Worm (Caenorhabditis elegans) whole organism, L4 larva: Measurements from ENCODE around the gene C06C3.7.
A peak's percentile ranks its signal among the peaks of the same experiment; 100 is the strongest.

Experiments
- D1046.2 ChIP-seq: fragments of 200-800 bp; sonication (Bioruptor generic); IDR thresholded peaks from 2 replicates; pipeline ENCODE4 v1.3.6; 2022; ENCODE audit warnings: missing genetic modification characterization, missing compliant biosample characterization
- F26F4.8 ChIP-seq: fragments of 200-800 bp; sonication (Bioruptor generic); conservative IDR thresholded peaks from 2 replicates; pipeline ENCODE4 v1.3.6; 2022; ENCODE audit warnings: missing genetic modification characterization, missing compliant biosample characterization
- F37D6.2 ChIP-seq: sonication (generic microtip); optimal IDR thresholded peaks from 2 replicates; lab custom pipeline; 2016; ENCODE audit warnings: mild to moderate bottlenecking, missing genetic modification characterization, missing compliant biosample characterization
- T26A8.4 ChIP-seq: fragments of 200-800 bp; sonication (Bioruptor generic); IDR thresholded peaks from 2 replicates; pipeline ENCODE4 v1.3.6; 2022; ENCODE audit warnings: missing genetic modification characterization, missing compliant biosample characterization
- Y48G9A.11 ChIP-seq: fragments of 200-800 bp; sonication (Bioruptor generic); IDR thresholded peaks from 2 replicates; pipeline ENCODE4 v1.3.6; 2022; ENCODE audit warnings: missing genetic modification reagents, missing genetic modification characterization, missing compliant biosample characterization
- Y75B8A.6 ChIP-seq: fragments of 200-800 bp; sonication (Bioruptor generic); IDR thresholded peaks from 2 replicates; pipeline ENCODE4 v1.3.6; 2022; ENCODE audit warnings: missing genetic modification reagents, missing genetic modification characterization, missing compliant biosample characterization
- ceh-32 ChIP-seq: sonication (generic microtip); optimal IDR thresholded peaks from 2 replicates; lab custom pipeline; 2016; ENCODE audit warnings: mild to moderate bottlenecking, missing genetic modification characterization, missing compliant biosample characterization; ENCODE audit not compliant: poor library complexity
- ceh-44 ChIP-seq: fragments of 200-800 bp; sonication (Bioruptor generic); IDR thresholded peaks from 2 replicates; pipeline ENCODE4 v1.3.6; 2022; ENCODE audit warnings: missing genetic modification reagents, missing genetic modification characterization, missing compliant biosample characterization
- ceh-62 ChIP-seq: sonication (generic microtip); optimal IDR thresholded peaks from 2 replicates; lab custom pipeline; 2017; ENCODE audit warnings: missing biosample characterization, missing genetic modification characterization
- ceh-82 ChIP-seq: sonication (generic microtip); optimal IDR thresholded peaks from 2 replicates; lab custom pipeline; 2017; ENCODE audit warnings: missing biosample characterization, missing genetic modification characterization
- cey-2 ChIP-seq: sonication (generic microtip); optimal IDR thresholded peaks from 3 replicates; lab custom pipeline; 2017; ENCODE audit warnings: missing genetic modification characterization, mild to moderate bottlenecking, missing compliant biosample characterization, antibody characterized with exemption, borderline replicate concordance; ENCODE audit not compliant: insufficient read depth
- daf-16 ChIP-seq, 3 experiments: sonication (generic microtip); optimal IDR thresholded peaks; 2 replicates each; lab custom pipeline; 2016 to 2017; ENCODE audit warnings: missing genetic modification characterization in 3 of 3, missing genetic modification reagents in 3 of 3, mild to moderate bottlenecking in 2 of 3, missing compliant biosample characterization in 2 of 3, missing biosample characterization in 1 of 3, moderate library complexity in 1 of 3
- daf-19 ChIP-seq: fragments of 200-800 bp; sonication (Bioruptor generic); conservative IDR thresholded peaks from 2 replicates; pipeline ENCODE4 v1.3.6; 2022; ENCODE audit warnings: missing genetic modification characterization, missing compliant biosample characterization
- dmd-9 ChIP-seq: fragments of 200-800 bp; sonication (Bioruptor generic); IDR thresholded peaks from 2 replicates; pipeline ENCODE4 v1.3.6; 2022; ENCODE audit warnings: missing genetic modification reagents, missing genetic modification characterization, missing compliant biosample characterization
- duxl-1 ChIP-seq: sonication (generic microtip); optimal IDR thresholded peaks from 2 replicates; lab custom pipeline; 2016; ENCODE audit warnings: mild to moderate bottlenecking, missing genetic modification characterization, moderate library complexity, missing compliant biosample characterization; ENCODE audit not compliant: poor library complexity
- fkh-10 ChIP-seq: fragments of 150-350 bp; optimal IDR thresholded peaks from 2 replicates; lab custom pipeline; 2014; ENCODE audit warnings: missing biosample characterization, missing genetic modification reagents, missing genetic modification characterization
- hlh-30 ChIP-seq: sonication (generic microtip); optimal IDR thresholded peaks from 2 replicates; lab custom pipeline; 2017; ENCODE audit warnings: antibody characterized with exemption, mild to moderate bottlenecking, missing genetic modification characterization, missing compliant biosample characterization; ENCODE audit not compliant: insufficient read depth
- jun-1 ChIP-seq: fragments of 150-350 bp; optimal IDR thresholded peaks from 2 replicates; lab custom pipeline; 2014; ENCODE audit warnings: missing biosample characterization, missing genetic modification reagents, missing genetic modification characterization
- lin-13 ChIP-seq: fragments of 150-350 bp; optimal IDR thresholded peaks from 2 replicates; lab custom pipeline; 2014; ENCODE audit warnings: missing biosample characterization, missing genetic modification reagents, missing genetic modification characterization
- lin-39 ChIP-seq: fragments of 150-350 bp; optimal IDR thresholded peaks from 2 replicates; lab custom pipeline; 2014; ENCODE audit warnings: missing biosample characterization, missing genetic modification reagents, missing genetic modification characterization
- lir-3 ChIP-seq: sonication (generic microtip); optimal IDR thresholded peaks from 2 replicates; lab custom pipeline; 2016; ENCODE audit warnings: mild to moderate bottlenecking, missing genetic modification characterization, missing compliant biosample characterization
- madf-9 ChIP-seq: fragments of 200-800 bp; sonication (Bioruptor generic); conservative IDR thresholded peaks from 2 replicates; pipeline ENCODE4 v1.3.6; 2022; ENCODE audit warnings: missing genetic modification reagents, missing genetic modification characterization, missing compliant biosample characterization
- mdl-1 ChIP-seq, 2 experiments: fragments of 150-350 bp in 1 of 2; sonication (generic microtip) in 1 of 2; optimal IDR thresholded peaks; 2 replicates each; lab custom pipeline; 2014 to 2017; ENCODE audit warnings: missing biosample characterization in 2 of 2, missing genetic modification characterization in 2 of 2
- mep-1 ChIP-seq: fragments of 150-350 bp; sonication (generic microtip); optimal IDR thresholded peaks from 3 replicates; lab custom pipeline; 2014; ENCODE audit warnings: missing biosample characterization, missing genetic modification characterization
- mxl-2 ChIP-seq: fragments of 200-800 bp; sonication (Bioruptor generic); conservative IDR thresholded peaks from 2 replicates; pipeline ENCODE4 v1.3.6; 2022; ENCODE audit warnings: missing genetic modification reagents, missing genetic modification characterization, missing compliant biosample characterization
- nhr-76 ChIP-seq: fragments of 150-350 bp; optimal IDR thresholded peaks from 2 replicates; lab custom pipeline; 2014; ENCODE audit warnings: missing biosample characterization, missing genetic modification characterization
- pha-4 ChIP-seq, 2 experiments: fragments of 150-350 bp in 1 of 2; fragments of 200-800 bp in 1 of 2; sonication (Bioruptor generic) in 1 of 2; IDR thresholded peaks in 1 of 2; optimal IDR thresholded peaks in 1 of 2; 2 replicates each; pipeline versions ENCODE4 v1.3.6 to Lab custom; 2014 to 2022; ENCODE audit warnings: missing genetic modification characterization in 2 of 2, missing genetic modification reagents in 2 of 2, missing biosample characterization in 1 of 2, missing compliant biosample characterization in 1 of 2
- pqm-1 ChIP-seq: sonication (generic microtip); optimal IDR thresholded peaks from 2 replicates; lab custom pipeline; 2017; ENCODE audit warnings: missing biosample characterization, missing genetic modification characterization
- rbr-2 ChIP-seq: sonication (generic microtip); optimal IDR thresholded peaks from 2 replicates; lab custom pipeline; 2016; ENCODE audit warnings: missing genotype, missing genetic modification characterization, missing compliant biosample characterization
- set-16 ChIP-seq: fragments of 200-800 bp; sonication (Bioruptor generic); IDR thresholded peaks from 2 replicates; pipeline ENCODE4 v1.3.6; 2022; ENCODE audit warnings: missing genetic modification reagents, missing genetic modification characterization, missing compliant biosample characterization
- snpc-4 ChIP-seq: fragments of 150-350 bp; optimal IDR thresholded peaks from 2 replicates; lab custom pipeline; 2014; ENCODE audit warnings: missing biosample characterization, missing genetic modification characterization
- unc-62 ChIP-seq, 3 experiments: fragments of 150-350 bp in 1 of 3; sonication (generic microtip); optimal IDR thresholded peaks in 2 of 3; peaks in 1 of 3; 1 replicate in 1 of 3; 2 replicates in 2 of 3; lab custom pipeline; 2014 to 2017; ENCODE audit warnings: missing biosample characterization in 3 of 3, missing genetic modification characterization in 3 of 3, missing genetic modification reagents in 3 of 3, missing genotype in 1 of 3
- zag-1 ChIP-seq: fragments of 150-350 bp; optimal IDR thresholded peaks from 2 replicates; lab custom pipeline; 2014; ENCODE audit warnings: missing biosample characterization, missing genetic modification characterization

Gene C06C3.7

ce11 chrII:9372393-9372792 lies 12.9 kb upstream of the C06C3.7 start, which contains the start of gene C06C3.3:
TSS of gene C06C3.3 (minus strand) at chrII:9372493.
- no peak for TF ChIP-seq zag-1 (tag; lab: Kevin White, UChicago)
- TF ChIP-seq lir-3 = no peak
- TF ChIP-seq duxl-1 (tag; lab: Kevin White, UChicago) = no peak
- no peak for TF ChIP-seq snpc-4 (tag; lab: Kevin White, UChicago)

DNA sequence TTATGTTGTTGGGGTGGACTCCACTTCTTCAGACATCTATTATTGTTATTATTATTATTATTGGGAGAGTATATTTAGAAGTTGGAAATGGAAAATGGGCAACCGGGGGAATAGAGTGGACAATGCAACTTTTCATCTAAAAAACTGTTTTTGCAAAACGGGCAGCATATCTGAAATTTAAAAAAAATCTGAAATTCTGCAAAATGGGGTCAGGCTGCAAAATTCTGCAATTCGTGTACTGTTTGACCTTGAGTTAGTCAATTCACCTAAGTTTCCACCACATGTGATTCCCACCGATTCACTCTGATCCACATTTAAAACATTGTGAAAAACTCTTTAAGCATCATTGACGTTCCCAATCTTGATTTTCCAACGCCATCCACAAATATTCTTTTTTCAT lies 12.3 kb upstream of the C06C3.7 start, which contains the start of gene C06C3.4:
Gene C06C3.4, plus strand, starts transcription at position 301 of the 400 bp plus-strand sequence.
- no peak for TF ChIP-seq T26A8.4 (GFP tag; lab: Robert Waterston, UW)
- no peak for TF ChIP-seq ceh-82 (tag; lab: Kevin White, UChicago)
- TF ChIP-seq D1046.2 (GFP tag; lab: Robert Waterston, UW) = no peak
- TF ChIP-seq daf-19 (GFP tag; lab: Robert Waterston, UW) = no peak
- no peak for TF ChIP-seq mep-1 (tag; lab: Kevin White, UChicago)
- TF ChIP-seq ceh-44 (GFP tag; lab: Robert Waterston, UW) = no peak
- TF ChIP-seq mxl-2 = no peak
- no peak for TF ChIP-seq F37D6.2
- TF ChIP-seq lin-39 = no peak
- no peak for TF ChIP-seq rbr-2 (tag; lab: Kevin White, UChicago)
- TF ChIP-seq fkh-10 = no peak

- TF ChIP-seq dmd-9 (GFP tag; lab: Robert Waterston, UW) = no peak
- no peak for TF ChIP-seq set-16 (GFP tag; lab: Robert Waterston, UW)
- TF ChIP-seq pha-4 (GFP tag; IDR thresholded peaks at IDR 0.05; lab: Robert Waterston, UW) = no peak
- no peak for TF ChIP-seq pha-4 (tag; optimal IDR thresholded peaks at IDR 0.05; lab: Kevin White, UChicago)
- TF ChIP-seq F26F4.8 (GFP tag; lab: Robert Waterston, UW) = no peak
- TF ChIP-seq madf-9 (GFP tag; lab: Robert Waterston, UW) = no peak
- no peak for TF ChIP-seq hlh-30 (tag; lab: Kevin White, UChicago)
- no peak for TF ChIP-seq Y75B8A.6 (GFP tag; lab: Robert Waterston, UW)
- TF ChIP-seq nhr-76 (tag; lab: Kevin White, UChicago) = no peak
- TF ChIP-seq daf-16 (GFP tag; optimal IDR thresholded peaks at IDR 0.05; lab: Kevin White, UChicago) = no peak
- TF ChIP-seq daf-16 (tag; optimal IDR thresholded peaks at IDR 0.05; lab: Kevin White, UChicago) = peak; percentile 43
Measured at ce11 chrII:9374807-9375206, 10.5 kb upstream of the C06C3.7 start, which contains the start of gene C06C3.12. TSS of gene C06C3.12 (plus strand) at chrII:9375107.

- TF ChIP-seq jun-1 (tag; lab: Kevin White, UChicago) (no peak), fkh-10 (no peak), pha-4 (GFP tag; IDR thresholded peaks at IDR 0.05; lab: Robert Waterston, UW) (no peak), pha-4 (tag; optimal IDR thresholded peaks at IDR 0.05; lab: Kevin White, UChicago) (no peak), lir-3 (no peak), lin-13 (no peak), T26A8.4 (GFP tag; lab: Robert Waterston, UW) (no peak), unc-62 (GFP tag; optimal IDR thresholded peaks at IDR 0.05 in 1 of 2; lab: Kevin White, UChicago) (no peak), unc-62 (tag; optimal IDR thresholded peaks at IDR 0.05; lab: Kevin White, UChicago) (no peak), madf-9 (GFP tag; lab: Robert Waterston, UW) (no peak), mdl-1 (tag; optimal IDR thresholded peaks at IDR 0.05; lab: Kevin White, UChicago) (no peak), Y48G9A.11 (GFP tag; lab: Robert Waterston, UW) (no peak)
Measured at ce11 chrII:9377158-9377557, 8.2 kb upstream of the C06C3.7 start, which contains the start of gene C06C3.10. TSS of gene C06C3.10 (minus strand) at chrII:9377258.

- TF ChIP-seq zag-1 (tag; lab: Kevin White, UChicago) (no peak), ceh-32 (no peak), ceh-62 (no peak), cey-2 (no peak), pqm-1 (tag; lab: Kevin White, UChicago) (peak; percentile 26), Y75B8A.6 (GFP tag; lab: Robert Waterston, UW) (no peak), daf-16 (GFP tag; optimal IDR thresholded peaks at IDR 0.05; lab: Kevin White, UChicago) (no peak), daf-16 (tag; optimal IDR thresholded peaks at IDR 0.05; lab: Kevin White, UChicago) (peak; percentile 72)
Measured at ce11 chrII:9378174-9378573, 7.2 kb upstream of the C06C3.7 start.
